Worm (Caenorhabditis elegans) whole organism, mixed stage, embryonic: ENCODE results near the gene C27D6.3.

ENCODE experiments used
- M03D4.4 ChIP-seq: sonication (generic microtip); optimal IDR thresholded peaks from 2 replicates; lab custom pipeline; 2017; ENCODE audit warnings: mild to moderate bottlenecking, missing genetic modification characterization, missing compliant biosample characterization
- bed-3 ChIP-seq: fragments of 200-800 bp; sonication (Bioruptor generic); optimal IDR thresholded peaks from 3 replicates; lab custom pipeline; 2018; ENCODE audit warnings: mild to moderate bottlenecking, missing genetic modification characterization, moderate library complexity, missing compliant biosample characterization
- ceh-39 ChIP-seq: fragments of 150-350 bp; optimal IDR thresholded peaks from 2 replicates; lab custom pipeline; 2014; ENCODE audit warnings: missing biosample characterization, missing genetic modification characterization
- ceh-43 ChIP-seq: fragments of 200-800 bp; sonication (Bioruptor generic); optimal IDR thresholded peaks from 2 replicates; lab custom pipeline; 2018; ENCODE audit warnings: mild to moderate bottlenecking, missing genetic modification characterization, moderate library complexity, missing compliant biosample characterization
- ceh-83 ChIP-seq: fragments of 200-800 bp; sonication (Bioruptor generic); optimal IDR thresholded peaks from 2 replicates; lab custom pipeline; 2018; ENCODE audit warnings: mild to moderate bottlenecking, missing genetic modification characterization, missing compliant biosample characterization
- ces-1 ChIP-seq: fragments of 150-350 bp; optimal IDR thresholded peaks from 2 replicates; lab custom pipeline; 2014; ENCODE audit warnings: missing biosample characterization, missing genetic modification reagents, missing genetic modification characterization
- cnd-1 ChIP-seq: fragments of 200-800 bp; sonication (Bioruptor generic); optimal IDR thresholded peaks from 2 replicates; lab custom pipeline; 2018; ENCODE audit warnings: mild to moderate bottlenecking, missing genetic modification characterization, missing compliant biosample characterization
- drap-1 ChIP-seq: fragments of 200-800 bp; sonication (Bioruptor generic); optimal IDR thresholded peaks from 3 replicates; lab custom pipeline; 2018; ENCODE audit warnings: mild to moderate bottlenecking, missing genetic modification characterization, missing compliant biosample characterization
- elt-1 ChIP-seq: sonication (generic microtip); optimal IDR thresholded peaks from 2 replicates; lab custom pipeline; 2017; ENCODE audit warnings: missing genetic modification characterization, mild to moderate bottlenecking, missing compliant biosample characterization, antibody characterized with exemption, moderate library complexity, borderline replicate concordance; ENCODE audit not compliant: insufficient read depth
- elt-3 ChIP-seq: fragments of 150-350 bp; optimal IDR thresholded peaks from 2 replicates; lab custom pipeline; 2014; ENCODE audit warnings: missing biosample characterization, missing genetic modification characterization
- ham-2 ChIP-seq: fragments of 200-800 bp; sonication (Bioruptor generic); optimal IDR thresholded peaks from 2 replicates; lab custom pipeline; 2018; ENCODE audit warnings: mild to moderate bottlenecking, missing genetic modification characterization, missing compliant biosample characterization
- hlh-1 ChIP-seq: fragments of 150-350 bp; optimal IDR thresholded peaks from 2 replicates; lab custom pipeline; 2014; ENCODE audit warnings: missing biosample characterization, missing genetic modification reagents, missing genetic modification characterization
- lin-13 ChIP-seq: fragments of 150-350 bp; optimal IDR thresholded peaks from 2 replicates; lab custom pipeline; 2014; ENCODE audit warnings: missing biosample characterization, missing genetic modification characterization
- lin-32 ChIP-seq: fragments of 200-800 bp; sonication (Bioruptor generic); optimal IDR thresholded peaks from 2 replicates; lab custom pipeline; 2018; ENCODE audit warnings: mild to moderate bottlenecking, missing genetic modification characterization, missing compliant biosample characterization
- mab-5 ChIP-seq: fragments of 150-350 bp; optimal IDR thresholded peaks from 2 replicates; lab custom pipeline; 2014; ENCODE audit warnings: missing biosample characterization, missing genetic modification characterization
- mep-1 ChIP-seq: fragments of 150-350 bp; optimal IDR thresholded peaks from 2 replicates; lab custom pipeline; 2017; ENCODE audit warnings: missing biosample characterization, missing genetic modification reagents, missing genetic modification characterization, inconsistent platforms
- nhr-12 ChIP-seq: fragments of 150-350 bp; optimal IDR thresholded peaks from 2 replicates; lab custom pipeline; 2014; ENCODE audit warnings: missing biosample characterization, missing genetic modification characterization
- nhr-237 ChIP-seq: fragments of 150-350 bp; optimal IDR thresholded peaks from 2 replicates; lab custom pipeline; 2014; ENCODE audit warnings: missing biosample characterization, missing genetic modification characterization
- nhr-76 ChIP-seq: sonication (generic microtip); optimal IDR thresholded peaks from 2 replicates; lab custom pipeline; 2017; ENCODE audit warnings: missing biosample characterization, missing genetic modification characterization
- pha-4 ChIP-seq: fragments of 150-350 bp; optimal IDR thresholded peaks from 2 replicates; lab custom pipeline; 2018; ENCODE audit warnings: missing biosample characterization, missing genetic modification reagents, missing genetic modification characterization
- sem-2 ChIP-seq: fragments of 200-800 bp; sonication (Bioruptor generic); optimal IDR thresholded peaks from 2 replicates; lab custom pipeline; 2018; ENCODE audit warnings: mild to moderate bottlenecking, missing genetic modification characterization, missing compliant biosample characterization
- snpc-4 ChIP-seq: fragments of 150-350 bp; optimal IDR thresholded peaks from 2 replicates; lab custom pipeline; 2014; ENCODE audit warnings: missing biosample characterization, missing genetic modification characterization
- sptf-1 ChIP-seq: sonication (generic microtip); optimal IDR thresholded peaks from 2 replicates; lab custom pipeline; 2017; ENCODE audit warnings: mild to moderate bottlenecking, missing genetic modification characterization, moderate library complexity, missing compliant biosample characterization
- tbx-8 ChIP-seq: fragments of 200-800 bp; sonication (Bioruptor generic); optimal IDR thresholded peaks from 2 replicates; lab custom pipeline; 2018; ENCODE audit warnings: mild to moderate bottlenecking, missing genetic modification characterization, moderate library complexity, missing compliant biosample characterization
- unc-120 ChIP-seq: sonication (generic microtip); optimal IDR thresholded peaks from 2 replicates; lab custom pipeline; 2017; ENCODE audit warnings: missing genetic modification characterization, missing compliant biosample characterization; ENCODE audit not compliant: poor library complexity, severe bottlenecking
- unc-39 ChIP-seq: fragments of 150-350 bp; optimal IDR thresholded peaks from 2 replicates; lab custom pipeline; 2014; ENCODE audit warnings: missing biosample characterization, missing genetic modification characterization
- unc-62 ChIP-seq: fragments of 150-350 bp; optimal IDR thresholded peaks from 2 replicates; lab custom pipeline; 2014; ENCODE audit warnings: missing biosample characterization, missing genetic modification reagents, missing genetic modification characterization
- zip-8 ChIP-seq: fragments of 150-350 bp; optimal IDR thresholded peaks from 2 replicates; lab custom pipeline; 2014; ENCODE audit warnings: missing biosample characterization, missing genetic modification characterization
- ztf-11 ChIP-seq: fragments of 150-350 bp; optimal IDR thresholded peaks from 2 replicates; lab custom pipeline; 2014; ENCODE audit warnings: missing biosample characterization, missing genetic modification characterization

Gene C27D6.3

DNA sequence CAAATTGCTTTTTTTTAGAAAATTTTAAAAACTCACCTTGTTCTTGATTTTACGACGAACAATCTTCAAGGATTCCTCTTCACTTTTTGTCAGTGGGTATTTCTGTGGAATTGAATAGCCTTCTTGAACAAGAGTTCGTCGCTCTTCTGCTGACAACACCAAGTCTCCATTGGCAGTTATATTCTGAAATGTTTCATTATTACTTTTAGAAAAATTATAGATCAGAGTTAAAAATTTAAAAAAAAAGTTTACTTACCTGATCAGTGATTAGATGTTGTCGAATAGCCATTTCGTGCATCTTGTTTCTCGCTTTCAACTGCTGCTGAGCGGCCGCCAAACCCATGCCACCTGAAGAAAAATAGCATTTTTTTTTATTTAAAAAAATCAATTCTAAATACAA is 6.0 kb upstream of the C27D6.3 start:
- no peak for TF ChIP-seq cnd-1 (tag; lab: Kevin White, UChicago)
- no peak for TF ChIP-seq unc-120 (tag; lab: Kevin White, UChicago)
- no peak for TF ChIP-seq unc-62 (GFP tag; lab: Kevin White, UChicago)
- TF ChIP-seq elt-1 (tag; lab: Kevin White, UChicago) = no peak
- no peak for TF ChIP-seq unc-39
- no peak for TF ChIP-seq tbx-8

DNA sequence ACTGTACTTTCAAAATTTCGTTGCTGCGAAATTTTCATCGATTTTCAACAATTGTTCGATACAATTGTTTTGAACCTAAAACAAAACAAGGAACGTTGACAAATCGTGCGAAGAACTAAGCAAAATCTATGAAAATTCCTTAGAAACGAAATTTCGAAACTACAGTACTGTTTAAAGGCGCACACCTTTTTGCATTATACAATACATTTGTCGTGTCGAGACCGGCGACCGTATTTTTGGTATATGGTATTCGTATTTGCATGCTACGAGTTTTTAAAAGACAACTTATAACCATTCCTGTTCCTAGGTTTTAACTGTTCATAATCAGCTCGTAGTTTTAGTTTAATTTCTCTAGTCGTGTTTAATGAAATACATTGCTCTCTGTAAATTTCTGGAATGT is 4.3 kb upstream of the C27D6.3 start:
- TF ChIP-seq zip-8 (tag; lab: Kevin White, UChicago) (no peak), ceh-83 (GFP tag; lab: Kevin White, UChicago) (no peak), nhr-76 (tag; lab: Kevin White, UChicago) (no peak), snpc-4 (tag; lab: Kevin White, UChicago) (no peak), hlh-1 (tag; lab: Kevin White, UChicago) (no peak), elt-1 (tag; lab: Kevin White, UChicago) (no peak), mep-1 (tag; lab: Kevin White, UChicago) (no peak), ces-1 (GFP tag; lab: Kevin White, UChicago) (no peak), unc-62 (GFP tag; lab: Kevin White, UChicago) (no peak), ceh-43 (GFP tag; lab: Kevin White, UChicago) (no peak), ham-2 (GFP tag; lab: Kevin White, UChicago) (no peak), mab-5 (tag; lab: Kevin White, UChicago) (no peak), lin-13 (no peak), ceh-39 (tag; lab: Kevin White, UChicago) (no peak), lin-32 (GFP tag; lab: Kevin White, UChicago) (no peak), drap-1 (no peak), ztf-11 (tag; lab: Kevin White, UChicago) (no peak)
- TF ChIP-seq, all 35 proteins: peak for 0

DNA sequence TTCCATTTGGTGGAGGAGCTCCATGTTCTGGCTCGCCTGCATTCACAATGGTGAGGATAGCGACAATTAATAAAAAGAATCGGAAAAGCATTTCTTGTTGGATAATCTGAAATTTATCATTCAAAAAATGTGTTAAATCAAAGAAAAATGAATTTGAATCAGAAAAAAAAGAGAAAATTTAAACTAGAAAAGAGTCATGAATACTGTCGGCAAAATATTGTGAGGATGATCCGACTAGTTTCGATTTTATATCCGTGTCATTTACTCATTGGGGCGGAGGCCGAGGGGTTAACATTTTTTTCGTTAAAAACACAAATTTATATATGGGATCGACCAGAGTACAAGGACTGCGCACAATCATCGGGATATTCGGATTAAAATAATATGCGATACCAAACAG is 3.6 kb upstream of the C27D6.3 start, which contains the start of gene C27D6.12:
Gene C27D6.12 (minus strand): TSS at position 101 of the 400 bp plus-strand sequence.
- no peak for TF ChIP-seq lin-13

DNA sequence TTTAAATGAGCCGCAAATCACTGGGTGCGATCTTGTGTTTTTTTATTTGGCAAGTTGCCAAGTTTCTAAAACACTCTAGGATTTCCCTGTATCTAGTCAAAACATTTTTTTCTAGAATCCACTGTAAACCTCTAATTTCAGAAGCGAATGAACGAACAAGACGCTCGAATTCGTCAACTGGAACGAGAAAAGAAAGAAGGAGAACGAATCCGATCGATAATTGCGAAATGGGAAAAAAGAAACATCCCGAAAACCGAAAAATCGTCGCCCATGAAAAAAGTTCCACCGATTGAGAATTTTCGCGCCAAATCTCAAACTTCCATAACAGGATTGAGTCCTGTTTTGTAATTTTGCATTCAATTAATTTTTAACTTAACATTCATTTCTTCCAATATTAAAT is 2.7 kb upstream of the C27D6.3 start:
- TF ChIP-seq elt-1 (tag; lab: Kevin White, UChicago) (no peak), drap-1 (no peak), ztf-11 (tag; lab: Kevin White, UChicago) (no peak)

DNA sequence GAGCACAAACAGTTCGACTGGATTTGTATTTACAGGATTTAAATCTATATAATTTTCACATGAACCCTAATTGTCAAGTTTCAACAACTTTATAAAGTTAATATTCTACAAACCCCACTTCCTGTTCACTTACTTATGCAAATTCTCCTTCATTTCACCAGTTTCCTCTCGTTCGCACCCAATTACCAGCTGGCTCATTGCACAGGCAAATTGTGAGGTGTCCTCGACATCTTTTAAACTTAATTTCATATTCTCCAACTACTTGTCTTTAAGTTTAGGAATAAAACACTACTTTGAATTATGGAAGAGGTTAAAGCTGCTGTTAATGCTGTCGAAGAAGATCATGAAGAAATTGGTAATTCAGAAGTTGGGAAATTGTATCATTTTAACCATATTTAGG is 1.8 kb downstream of the C27D6.3 start, which contains the start of gene C27D6.1:
Gene C27D6.1 (plus strand): TSS at position 301 of the 400 bp plus-strand sequence.
- TF ChIP-seq M03D4.4 (tag; lab: Kevin White, UChicago) (no peak), cnd-1 (tag; lab: Kevin White, UChicago) (no peak), bed-3 (GFP tag; lab: Kevin White, UChicago) (no peak), mab-5 (tag; lab: Kevin White, UChicago) (no peak), zip-8 (tag; lab: Kevin White, UChicago) (no peak), snpc-4 (tag; lab: Kevin White, UChicago) (no peak), sptf-1 (tag; lab: Kevin White, UChicago) (no peak), pha-4 (tag; lab: Kevin White, UChicago) (no peak), elt-1 (tag; lab: Kevin White, UChicago) (no peak), ceh-39 (tag; lab: Kevin White, UChicago) (no peak), drap-1 (no peak), ham-2 (GFP tag; lab: Kevin White, UChicago) (no peak), ces-1 (GFP tag; lab: Kevin White, UChicago) (no peak), lin-13 (no peak)
- TF ChIP-seq, all 35 proteins: peak for 0

DNA sequence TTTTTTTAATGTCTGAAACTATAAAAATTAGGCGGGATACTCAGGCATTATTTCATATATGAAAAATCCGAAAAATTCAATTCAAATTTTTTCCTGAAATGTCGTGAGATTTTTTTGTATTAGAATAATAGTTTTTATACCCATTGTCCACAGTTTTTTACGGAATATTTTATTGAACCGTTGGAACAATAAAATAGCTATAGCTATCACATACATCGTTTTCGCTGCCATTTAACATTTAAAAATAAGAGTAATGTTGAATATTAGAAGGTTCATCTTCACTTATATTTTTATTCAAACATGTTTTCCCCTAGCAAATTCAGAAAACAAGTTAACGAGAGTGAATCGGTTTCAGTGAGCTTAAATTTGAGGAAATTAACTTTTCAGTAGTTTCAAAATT is 2.7 kb downstream of the C27D6.3 start, which contains the start of gene C27D6.15:
Gene C27D6.15 (plus strand): TSS at position 301 of the 400 bp plus-strand sequence.
- TF ChIP-seq unc-62 (GFP tag; lab: Kevin White, UChicago) (no peak), tbx-8 (no peak), hlh-1 (tag; lab: Kevin White, UChicago) (no peak), lin-32 (GFP tag; lab: Kevin White, UChicago) (no peak), drap-1 (no peak), ces-1 (GFP tag; lab: Kevin White, UChicago) (no peak), sem-2 (GFP tag; lab: Kevin White, UChicago) (no peak), ceh-83 (GFP tag; lab: Kevin White, UChicago) (no peak), elt-1 (tag; lab: Kevin White, UChicago) (no peak), lin-13 (no peak), ceh-39 (tag; lab: Kevin White, UChicago) (no peak), nhr-237 (tag; lab: Kevin White, UChicago) (no peak), nhr-76 (tag; lab: Kevin White, UChicago) (no peak), unc-39 (no peak), M03D4.4 (tag; lab: Kevin White, UChicago) (no peak), ztf-11 (tag; lab: Kevin White, UChicago) (no peak), cnd-1 (tag; lab: Kevin White, UChicago) (no peak), bed-3 (GFP tag; lab: Kevin White, UChicago) (no peak), elt-3 (tag; lab: Kevin White, UChicago) (no peak), nhr-12 (no peak)
